Worm (Caenorhabditis elegans): ENCODE measurements around the gene Y69A2AR.47.

The Y69A2AR.47 gene

ce11 chrIV:2601988-2602861, 4.7 kb downstream of the Y69A2AR.47 start (continued):
- TF ChIP-seq ceh-88 (GFP tag; IDR thresholded peaks at IDR 0.05) (peak; percentile 96), pax-3 (tag; optimal IDR thresholded peaks at IDR 0.05) (peak; percentile 98), elt-3 (tag; optimal IDR thresholded peaks at IDR 0.05) (peak in 5 of 6 experiments; percentile 31 to 100 (median 95)), pqm-1 (tag; optimal IDR thresholded peaks at IDR 0.05) (no peak), nhr-11 (tag; optimal IDR thresholded peaks at IDR 0.05) (peak; percentile 99), ztf-4 (tag; optimal IDR thresholded peaks at IDR 0.05) (peak; percentile 98), pag-3 (tag; optimal IDR thresholded peaks at IDR 0.05; ENCODE audit: borderline replicate concordance, insufficient read depth) (peak; percentile 66), lin-39 (tag; optimal IDR thresholded peaks at IDR 0.05) (peak; percentile 93), sup-37 (GFP tag; optimal IDR thresholded peaks at IDR 0.05) (peak; percentile 87), C34B4.2 (tag; optimal IDR thresholded peaks at IDR 0.05) (peak; percentile 59), ztf-11 (tag; optimal IDR thresholded peaks at IDR 0.05) (peak in 1 of 2 experiments; percentile 86), ama-1 (optimal IDR thresholded peaks at IDR 0.05) (peak; percentile 95), unc-62 (GFP tag; optimal IDR thresholded peaks at IDR 0.05) (no peak), lir-3 (tag; optimal IDR thresholded peaks at IDR 0.05; ENCODE audit: poor library complexity) (peak; percentile 94), nhr-76 (tag; optimal IDR thresholded peaks at IDR 0.05) (peak; percentile 39), F16B12.6 (tag; optimal IDR thresholded peaks at IDR 0.05) (peak; percentile 20), snu-23 (GFP tag; optimal IDR thresholded peaks at IDR 0.05) (peak; percentile 99), egl-13 (tag; optimal IDR thresholded peaks at IDR 0.05) (peak; percentile 93), fkh-8 (tag; optimal IDR thresholded peaks at IDR 0.05) (peak; percentile 99), nhr-47 (tag; optimal IDR thresholded peaks at IDR 0.05) (peak; percentile 99), lin-35 (GFP tag; optimal IDR thresholded peaks at IDR 0.05) (peak; percentile 89 to 96), nhr-90 (tag; optimal IDR thresholded peaks at IDR 0.05; ENCODE audit: poor library complexity) (peak; percentile 99), C16A3.4 (tag; optimal IDR thresholded peaks at IDR 0.05) (peak; percentile 96), skn-1 (tag; optimal IDR thresholded peaks at IDR 0.05) (peak; percentile 98), fkh-10 (GFP tag; optimal IDR thresholded peaks at IDR 0.05) (peak; percentile 61), isw-1 (GFP tag; IDR thresholded peaks at IDR 0.05) (peak; percentile 84), vab-15 (tag; optimal IDR thresholded peaks at IDR 0.05) (peak; percentile 87), mab-9 (GFP tag; IDR thresholded peaks at IDR 0.05) (peak; percentile 94), nhr-84 (tag; optimal IDR thresholded peaks at IDR 0.05) (no peak), hlh-17 (GFP tag; optimal IDR thresholded peaks at IDR 0.05; ENCODE audit: borderline replicate concordance) (no peak), ces-1 (GFP tag; optimal IDR thresholded peaks at IDR 0.05) (no peak), irx-1 (tag; optimal IDR thresholded peaks at IDR 0.05) (peak; percentile 96), lin-14 (GFP tag; optimal IDR thresholded peaks at IDR 0.05) (peak; percentile 99)

ce11 chrIV:2602862-2603189, 5.3 kb downstream of the Y69A2AR.47 start:
- TF ChIP-seq hlh-17 (GFP tag; optimal IDR thresholded peaks at IDR 0.05; ENCODE audit: borderline replicate concordance) (peak; percentile 27), lin-13 (GFP tag; optimal IDR thresholded peaks at IDR 0.05) (peak; percentile 28), dsc-1 (tag; optimal IDR thresholded peaks at IDR 0.05) (no peak)

- TF ChIP-seq mep-1 (tag; optimal IDR thresholded peaks at IDR 0.05) (peak; percentile 23), fkh-8 (tag; optimal IDR thresholded peaks at IDR 0.05) (peak; percentile 60), grh-1 (GFP tag; IDR thresholded peaks at IDR 0.05) (no peak), sptf-1 (tag; optimal IDR thresholded peaks at IDR 0.05) (no peak), hlh-4 (tag; optimal IDR thresholded peaks at IDR 0.05) (no peak), elt-3 (tag; optimal IDR thresholded peaks at IDR 0.05) (no peak), egl-27 (tag; optimal IDR thresholded peaks at IDR 0.05) (no peak), unc-98 (GFP tag; IDR thresholded peaks at IDR 0.05) (no peak), nhr-77 (tag; optimal IDR thresholded peaks at IDR 0.05) (no peak), hlh-17 (GFP tag; optimal IDR thresholded peaks at IDR 0.05; ENCODE audit: borderline replicate concordance) (no peak), nhr-76 (tag; optimal IDR thresholded peaks at IDR 0.05) (no peak), isw-1 (GFP tag; IDR thresholded peaks at IDR 0.05) (no peak), ceh-88 (GFP tag; IDR thresholded peaks at IDR 0.05) (no peak), tbx-2 (tag; optimal IDR thresholded peaks at IDR 0.05) (peak; percentile 16), ets-5 (GFP tag; IDR thresholded peaks at IDR 0.05) (no peak), mab-9 (GFP tag; IDR thresholded peaks at IDR 0.05) (no peak), ceh-8 (GFP tag; optimal IDR thresholded peaks at IDR 0.05) (no peak), alr-1 (tag; optimal IDR thresholded peaks at IDR 0.05; ENCODE audit: borderline replicate concordance) (no peak), fkh-10 (GFP tag; optimal IDR thresholded peaks at IDR 0.05) (no peak), nhr-71 (tag; optimal IDR thresholded peaks at IDR 0.05) (peak; percentile 61)
Measured at ce11 chrIV:2603556-2604021, 6.1 kb downstream of the Y69A2AR.47 start.

All from whole organism, L1 larva.